Worm (Caenorhabditis elegans): ENCODE measurements around the gene ser-1.

DNA sequence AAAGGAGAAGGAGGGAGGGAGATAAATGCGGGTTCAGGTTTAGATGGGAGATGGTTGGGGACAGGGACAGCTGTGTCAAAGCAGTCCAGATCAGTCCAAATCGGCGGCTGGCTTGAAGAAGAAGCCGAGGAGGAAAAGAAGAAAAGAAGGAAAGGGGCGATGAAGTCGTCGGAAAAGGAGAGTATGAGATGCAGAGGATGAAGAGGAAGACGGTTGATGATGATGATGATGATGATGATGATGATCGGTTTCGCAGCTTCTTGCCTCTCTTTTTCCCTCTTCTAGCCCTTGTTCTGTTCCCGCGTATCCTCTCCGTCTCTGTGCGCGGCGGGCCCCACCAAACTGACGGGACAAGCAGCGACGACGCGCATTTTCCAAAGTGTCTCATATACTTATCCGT, 47.3 kb downstream of the ser-1 start:
- TF ChIP-seq sea-1 (GFP tag; conservative IDR thresholded peaks at IDR 0.05) (no peak), F13C5.2 (tag; optimal IDR thresholded peaks at IDR 0.05) (no peak), ama-1 (optimal IDR thresholded peaks at IDR 0.05) (no peak), hmbx-1 (tag; optimal IDR thresholded peaks at IDR 0.05) (no peak), aly-1 (tag; optimal IDR thresholded peaks at IDR 0.05) (no peak), hnd-1 (tag; optimal IDR thresholded peaks at IDR 0.05) (no peak), ceh-36 (tag; optimal IDR thresholded peaks at IDR 0.05) (no peak), ets-7 (tag; optimal IDR thresholded peaks at IDR 0.05) (no peak)
